Worm (Caenorhabditis elegans) whole organism, L4/young adult: ENCODE results near the gene srxa-12.

Experiments used
- W03F9.2 ChIP-seq: fragments of 150-350 bp; optimal IDR thresholded peaks from 2 replicates; lab custom pipeline; 2014; ENCODE audit warnings: missing biosample characterization, missing genetic modification characterization
- dao-5 ChIP-seq: sonication (generic microtip); optimal IDR thresholded peaks from 2 replicates; lab custom pipeline; 2016; ENCODE audit warnings: missing genotype, missing genetic modification characterization, moderate library complexity, missing compliant biosample characterization
- him-1 ChIP-seq: sonication (generic microtip); optimal IDR thresholded peaks from 2 replicates; lab custom pipeline; 2016; ENCODE audit warnings: missing genotype, missing genetic modification reagents, missing genetic modification characterization, missing compliant biosample characterization

- TF ChIP-seq him-1 (tag; lab: Kevin White, UChicago): no peak
- TF ChIP-seq W03F9.2 (tag; lab: Kevin White, UChicago): no peak
- no peak for TF ChIP-seq dao-5 (tag; lab: Kevin White, UChicago)
Observed at ce11 chrV:13946385-13947019, 20.0 kb downstream of the srxa-12 start, which contains the start of the genes srx-10 and clec-226.
